Worm (Caenorhabditis elegans) whole organism, midembryonic: ENCODE measurements around the gene cki-1.

Experiments used
- T22C8.4 ChIP-seq: fragments of 200-800 bp; sonication (Bioruptor generic); IDR thresholded peaks from 2 replicates; pipeline ENCODE4 v1.3.6; 2022; ENCODE audit warnings: missing genetic modification characterization, missing compliant biosample characterization
- cog-1 ChIP-seq: sonication (generic microtip); optimal IDR thresholded peaks from 2 replicates; lab custom pipeline; 2016; ENCODE audit warnings: missing genetic modification characterization, missing compliant biosample characterization
- flt-1 ChIP-seq: fragments of 200-800 bp; sonication (Bioruptor generic); IDR thresholded peaks from 2 replicates; pipeline ENCODE4 v1.3.6; 2022; ENCODE audit warnings: missing genetic modification characterization, missing compliant biosample characterization
- klf-2 ChIP-seq: fragments of 200-800 bp; sonication (Bioruptor generic); conservative IDR thresholded peaks from 2 replicates; pipeline ENCODE4 v1.3.6; 2022; ENCODE audit warnings: missing genetic modification reagents, missing genetic modification characterization, missing compliant biosample characterization
- med-1 ChIP-seq: sonication (generic microtip); optimal IDR thresholded peaks from 2 replicates; lab custom pipeline; 2017; ENCODE audit warnings: missing genetic modification characterization, mild to moderate bottlenecking, missing compliant biosample characterization, antibody characterized with exemption, missing genetic modification reagents; ENCODE audit not compliant: insufficient read depth
- ref-1 ChIP-seq: fragments of 200-800 bp; sonication (Bioruptor generic); conservative IDR thresholded peaks from 2 replicates; pipeline ENCODE4 v1.3.6; 2022; ENCODE audit warnings: missing genetic modification reagents, missing genetic modification characterization, missing compliant biosample characterization
- tab-1 ChIP-seq: fragments of 200-800 bp; sonication (Bioruptor generic); IDR thresholded peaks from 2 replicates; pipeline ENCODE4 v1.3.6; 2022; ENCODE audit warnings: missing genetic modification characterization, missing compliant biosample characterization
- ztf-23 ChIP-seq: fragments of 200-800 bp; sonication (Bioruptor generic); IDR thresholded peaks from 2 replicates; pipeline ENCODE4 v1.3.6; 2022; ENCODE audit warnings: missing genetic modification reagents, missing genetic modification characterization, missing compliant biosample characterization
- ztf-29 ChIP-seq: fragments of 200-800 bp; sonication (Bioruptor generic); IDR thresholded peaks from 2 replicates; pipeline ENCODE4 v1.3.6; 2022; ENCODE audit warnings: missing genetic modification reagents, missing genetic modification characterization, missing compliant biosample characterization

ce11 chrII:7792514-7792913 is 18.5 kb upstream of the cki-1 start:
- TF ChIP-seq ref-1 (GFP tag; lab: Robert Waterston, UW) (no peak), flt-1 (GFP tag; lab: Robert Waterston, UW) (no peak), tab-1 (GFP tag; lab: Robert Waterston, UW) (no peak), ztf-23 (GFP tag; lab: Robert Waterston, UW) (no peak), med-1 (no peak), ztf-29 (GFP tag; lab: Robert Waterston, UW) (no peak), klf-2 (GFP tag; lab: Robert Waterston, UW) (no peak), T22C8.4 (GFP tag; lab: Robert Waterston, UW) (no peak), cog-1 (no peak)
